Worm (Caenorhabditis elegans): ENCODE measurements around the gene F43C9.2.

F43C9.2 gene

ce11 chrX:4794062-4794461 lies 10.6 kb downstream of the F43C9.2 start (continued):
- TF ChIP-seq T26A8.4 (GFP tag; IDR thresholded peaks at IDR 0.05) (no peak), zfp-3 (GFP tag; conservative IDR thresholded peaks at IDR 0.05) (0 out of 2 replicates have a peak, but pooled peaks have one; percentile 44), dmd-6 (GFP tag; IDR thresholded peaks at IDR 0.05) (peak; percentile 97), vab-7 (GFP tag; IDR thresholded peaks at IDR 0.05) (no peak), ZK546.5 (tag; optimal IDR thresholded peaks at IDR 0.05) (no peak), nhr-6 (tag; optimal IDR thresholded peaks at IDR 0.05) (no peak), snpc-4 (tag; optimal IDR thresholded peaks at IDR 0.05) (no peak), gei-8 (GFP tag; optimal IDR thresholded peaks at IDR 0.05) (no peak), nhr-102 (tag; optimal IDR thresholded peaks at IDR 0.05) (peak; percentile 83), nhr-111 (GFP tag; optimal IDR thresholded peaks at IDR 0.05) (no peak), jun-1 (tag; optimal IDR thresholded peaks at IDR 0.05) (no peak), arid-1 (GFP tag; conservative IDR thresholded peaks at IDR 0.05) (no peak), aly-2 (tag; optimal IDR thresholded peaks at IDR 0.05) (no peak), hlh-30 (tag; optimal IDR thresholded peaks at IDR 0.05; ENCODE audit: insufficient read depth) (peak; percentile 63), set-16 (GFP tag; IDR thresholded peaks at IDR 0.05) (no peak), F10B5.3 (tag; optimal IDR thresholded peaks at IDR 0.05) (no peak), Y48G9A.11 (GFP tag; IDR thresholded peaks at IDR 0.05) (no peak), spr-3 (GFP tag; optimal IDR thresholded peaks at IDR 0.05) (no peak), ces-1 (GFP tag; optimal IDR thresholded peaks at IDR 0.05) (no peak), F37D6.2 (tag; optimal IDR thresholded peaks at IDR 0.05) (no peak), madf-9 (GFP tag; conservative IDR thresholded peaks at IDR 0.05) (no peak), nhr-41 (GFP tag; IDR thresholded peaks at IDR 0.05) (peak; percentile 50; the same call in 1 of the 2 replicates), R02D3.7 (tag; optimal IDR thresholded peaks at IDR 0.05) (no peak), mdl-1 (tag; optimal IDR thresholded peaks at IDR 0.05) (peak in 1 of 2 experiments; percentile 52), ceh-82 (tag; optimal IDR thresholded peaks at IDR 0.05) (no peak), fkh-10 (GFP tag; optimal IDR thresholded peaks at IDR 0.05) (no peak), mxl-2 (GFP tag; conservative IDR thresholded peaks at IDR 0.05) (peak; percentile 90), nhr-11 (tag; optimal IDR thresholded peaks at IDR 0.05) (no peak), Y75B8A.6 (GFP tag; IDR thresholded peaks at IDR 0.05) (peak; percentile 28; the same call in 1 of the 2 replicates), T20F7.1 (GFP tag; optimal IDR thresholded peaks at IDR 0.05) (peak; percentile 36), lsy-2 (tag; optimal IDR thresholded peaks at IDR 0.05) (no peak), dmd-9 (GFP tag; IDR thresholded peaks at IDR 0.05) (no peak), fos-1 (tag; optimal IDR thresholded peaks at IDR 0.05) (no peak), lin-1 (GFP tag; IDR thresholded peaks at IDR 0.05) (peak; percentile 76), hif-1 (tag; optimal IDR thresholded peaks at IDR 0.05) (peak in 1 of 2 experiments; percentile 60), hmg-1.1 (GFP tag; IDR thresholded peaks at IDR 0.05) (no peak), dmd-8 (GFP tag; IDR thresholded peaks at IDR 0.05) (no peak), mxl-3 (GFP tag; optimal IDR thresholded peaks at IDR 0.05) (no peak), lin-38 (GFP tag; IDR thresholded peaks at IDR 0.05) (no peak), nhr-237 (tag; optimal IDR thresholded peaks at IDR 0.05) (no peak), lin-39 (tag; optimal IDR thresholded peaks at IDR 0.05) (no peak), cey-2 (tag; optimal IDR thresholded peaks at IDR 0.05; ENCODE audit: borderline replicate concordance, insufficient read depth) (no peak), F49E8.2 (tag; optimal IDR thresholded peaks at IDR 0.05; ENCODE audit: borderline replicate concordance) (no peak), ZK337.2 (GFP tag; IDR thresholded peaks at IDR 0.05) (no peak), Y5F2A.4 (GFP tag; optimal IDR thresholded peaks at IDR 0.05) (no peak), php-3 (GFP tag; IDR thresholded peaks at IDR 0.05) (peak; percentile 81), madf-5 (GFP tag; IDR thresholded peaks at IDR 0.05) (no peak), ceh-20 (GFP tag; IDR thresholded peaks at IDR 0.05) (peak; percentile 26; the same call in 1 of the 2 replicates), hlh-11 (tag; optimal IDR thresholded peaks at IDR 0.05) (peak; percentile 95), F44E2.7 (GFP tag; IDR thresholded peaks at IDR 0.05) (no peak), zag-1 (tag; optimal IDR thresholded peaks at IDR 0.05) (no peak)
